Fruit fly (Drosophila melanogaster) whole organism, embryonic: Measurements from ENCODE around the gene Dpm2.

Source experiments
- Ada2b ChIP-seq: fragments of 200-800 bp; sonication (Bioruptor generic); IDR thresholded peaks from 2 replicates; pipeline ENCODE4 v1.3.6; 2022; ENCODE audit warnings: missing biosample characterization, missing genetic modification characterization
- Atf6 ChIP-seq: fragments of 200-800 bp; sonication (Bioruptor generic); IDR thresholded peaks from 2 replicates; pipeline ENCODE4 v1.3.6; 2022; ENCODE audit warnings: missing biosample characterization, missing genetic modification characterization
- CG10462 ChIP-seq: fragments of 200-800 bp; sonication (Bioruptor generic); optimal IDR thresholded peaks from 2 replicates; lab custom pipeline; 2016; ENCODE audit warnings: missing biosample characterization, missing genetic modification characterization
- CG11504 ChIP-seq: fragments of 200-800 bp; sonication (Bioruptor generic); optimal IDR thresholded peaks from 3 replicates; lab custom pipeline; 2019; ENCODE audit warnings: missing biosample characterization, mild to moderate bottlenecking, missing genetic modification characterization, moderate library complexity
- CG12155 ChIP-seq: fragments of 200-800 bp; sonication (Bioruptor generic); optimal IDR thresholded peaks from 3 replicates; lab custom pipeline; 2016; ENCODE audit warnings: missing biosample characterization, missing genetic modification characterization
- CG12219 ChIP-seq: fragments of 200-800 bp; sonication (Bioruptor generic); optimal IDR thresholded peaks from 3 replicates; lab custom pipeline; 2018; ENCODE audit warnings: missing biosample characterization, mild to moderate bottlenecking, missing genetic modification characterization
- CG12391 ChIP-seq: fragments of 200-800 bp; sonication (Bioruptor generic); optimal IDR thresholded peaks from 3 replicates; lab custom pipeline; 2018; ENCODE audit warnings: missing biosample characterization, mild to moderate bottlenecking, missing genetic modification characterization, moderate library complexity
- CG14667 ChIP-seq: fragments of 200-800 bp; sonication (Bioruptor generic); IDR thresholded peaks from 2 replicates; pipeline ENCODE4 v1.3.6; 2022; ENCODE audit warnings: missing biosample characterization, missing genetic modification characterization
- CG18764 ChIP-seq: fragments of 200-800 bp; sonication (Bioruptor generic); optimal IDR thresholded peaks from 3 replicates; lab custom pipeline; 2016; ENCODE audit warnings: missing biosample characterization, missing genetic modification characterization
- CG2678 ChIP-seq: fragments of 200-800 bp; sonication (Bioruptor generic); optimal IDR thresholded peaks from 3 replicates; lab custom pipeline; 2019; ENCODE audit warnings: missing biosample characterization, mild to moderate bottlenecking, missing genetic modification characterization, moderate library complexity
- CG3065 ChIP-seq: fragments of 200-800 bp; sonication (Bioruptor generic); optimal IDR thresholded peaks from 2 replicates; lab custom pipeline; 2016; ENCODE audit warnings: missing biosample characterization, missing genetic modification characterization
- CG32532 ChIP-seq: fragments of 200-800 bp; sonication (Bioruptor generic); IDR thresholded peaks from 2 replicates; pipeline ENCODE4 v1.3.6; 2022; ENCODE audit warnings: missing biosample characterization, missing genetic modification characterization
- CG5180 ChIP-seq: fragments of 200-800 bp; sonication (Bioruptor generic); optimal IDR thresholded peaks from 3 replicates; lab custom pipeline; 2017; ENCODE audit warnings: missing biosample characterization, missing genetic modification characterization, mild to moderate bottlenecking, moderate library complexity, missing genetic modification reagents
- CG6765 ChIP-seq: fragments of 200-800 bp; sonication (Bioruptor generic); optimal IDR thresholded peaks from 3 replicates; lab custom pipeline; 2017; ENCODE audit warnings: missing biosample characterization, mild to moderate bottlenecking, missing genetic modification characterization
- CG7963 ChIP-seq: fragments of 200-800 bp; sonication (Bioruptor generic); IDR thresholded peaks from 3 replicates; pipeline ENCODE4 v1.3.6; 2022; ENCODE audit warnings: missing biosample characterization, missing genetic modification characterization; ENCODE audit not compliant: partially characterized antibody
- CG9609 ChIP-seq: fragments of 200-800 bp; sonication (Bioruptor generic); optimal IDR thresholded peaks from 3 replicates; lab custom pipeline; 2016; ENCODE audit warnings: missing biosample characterization, missing genetic modification characterization
- Camta ChIP-seq: fragments of 200-800 bp; sonication (Bioruptor generic); optimal IDR thresholded peaks from 2 replicates; lab custom pipeline; 2016; ENCODE audit warnings: missing biosample characterization, missing genetic modification characterization
- D19B ChIP-seq: fragments of 200-800 bp; sonication (Bioruptor generic); optimal IDR thresholded peaks from 2 replicates; lab custom pipeline; 2017; ENCODE audit warnings: missing biosample characterization, mild to moderate bottlenecking, missing genetic modification characterization
- Dref ChIP-seq: fragments of 200-800 bp; sonication (Bioruptor generic); IDR thresholded peaks from 2 replicates; pipeline ENCODE4 v1.3.6; 2022; ENCODE audit warnings: missing biosample characterization, missing genetic modification characterization
- Fer2 ChIP-seq: fragments of 200-800 bp; sonication (Bioruptor generic); optimal IDR thresholded peaks from 2 replicates; lab custom pipeline; 2018; ENCODE audit warnings: missing biosample characterization, mild to moderate bottlenecking, missing genetic modification characterization, moderate library complexity
- Hey ChIP-seq: fragments of 200-800 bp; sonication (Bioruptor generic); optimal IDR thresholded peaks from 3 replicates; lab custom pipeline; 2018; ENCODE audit warnings: missing biosample characterization, mild to moderate bottlenecking, missing genetic modification characterization
- Kr ChIP-seq: fragments of 200-800 bp; sonication (Bioruptor generic); optimal IDR thresholded peaks from 2 replicates; lab custom pipeline; 2017; ENCODE audit warnings: missing biosample characterization, mild to moderate bottlenecking, missing genetic modification characterization
- Lhr ChIP-seq: fragments of 200-800 bp; sonication (Bioruptor generic); optimal IDR thresholded peaks from 3 replicates; lab custom pipeline; 2017; ENCODE audit warnings: mild to moderate bottlenecking, missing biosample characterization, missing genetic modification reagents, missing genetic modification characterization
- MESR4 ChIP-seq: fragments of 200-800 bp; sonication (Bioruptor generic); optimal IDR thresholded peaks from 2 replicates; lab custom pipeline; 2018; ENCODE audit warnings: missing biosample characterization, mild to moderate bottlenecking, missing genetic modification characterization, moderate library complexity
- bigmax ChIP-seq: fragments of 200-800 bp; sonication (Bioruptor generic); optimal IDR thresholded peaks from 2 replicates; lab custom pipeline; 2018; ENCODE audit warnings: missing biosample characterization, mild to moderate bottlenecking, missing genetic modification characterization
- crol ChIP-seq: fragments of 200-800 bp; sonication (Bioruptor generic); IDR thresholded peaks from 2 replicates; pipeline ENCODE4 v1.3.6; 2022; ENCODE audit warnings: missing biosample characterization, missing genetic modification characterization
- dan ChIP-seq: fragments of 200-800 bp; sonication (Bioruptor generic); IDR thresholded peaks from 2 replicates; pipeline ENCODE4 v1.3.6; 2022; ENCODE audit warnings: missing biosample characterization, missing genetic modification characterization
- dmrt11E ChIP-seq: fragments of 200-800 bp; sonication (Bioruptor generic); optimal IDR thresholded peaks from 3 replicates; lab custom pipeline; 2018; ENCODE audit warnings: missing biosample characterization, mild to moderate bottlenecking, missing genetic modification characterization, moderate library complexity
- ems ChIP-seq: fragments of 200-800 bp; sonication (Bioruptor generic); optimal IDR thresholded peaks from 3 replicates; lab custom pipeline; 2016; ENCODE audit warnings: missing biosample characterization, missing genetic modification characterization
- ewg ChIP-seq: fragments of 200-800 bp; sonication (Bioruptor generic); optimal IDR thresholded peaks from 3 replicates; lab custom pipeline; 2017; ENCODE audit warnings: mild to moderate bottlenecking, missing biosample characterization, missing genetic modification reagents, missing genetic modification characterization
- gt ChIP-seq: fragments of 200-800 bp; sonication (Bioruptor generic); IDR thresholded peaks from 2 replicates; pipeline ENCODE4 v1.3.6; 2022; ENCODE audit warnings: missing biosample characterization, missing genetic modification characterization
- insv ChIP-seq, 2 experiments: fragments of 200-800 bp; sonication (Bioruptor generic); optimal IDR thresholded peaks; 3 replicates each; lab custom pipeline; 2016 to 2018; ENCODE audit warnings: missing biosample characterization in 2 of 2, missing genetic modification characterization in 2 of 2
- kay ChIP-seq: fragments of 200-800 bp; sonication (Bioruptor generic); optimal IDR thresholded peaks from 2 replicates; lab custom pipeline; 2016; ENCODE audit warnings: missing biosample characterization, missing genetic modification characterization
- lmd ChIP-seq: fragments of 200-800 bp; sonication (Bioruptor generic); IDR thresholded peaks from 2 replicates; pipeline ENCODE4 v1.3.6; 2022; ENCODE audit warnings: missing biosample characterization, missing genetic modification characterization
- lov ChIP-seq, 2 experiments: fragments of 200-800 bp in 1 of 2; fragments of >200 bp in 1 of 2; sonication (Bioruptor generic) in 1 of 2; IDR thresholded peaks in 1 of 2; optimal IDR thresholded peaks in 1 of 2; 2 replicates in 1 of 2; 3 replicates in 1 of 2; pipeline versions ENCODE4 v1.3.6 to Lab custom; 2017 to 2022; ENCODE audit warnings: missing biosample characterization in 1 of 2, missing genetic modification characterization in 1 of 2
- maf-S ChIP-seq: fragments of 200-800 bp; sonication (Bioruptor generic); optimal IDR thresholded peaks from 2 replicates; lab custom pipeline; 2016; ENCODE audit warnings: missing biosample characterization, missing genetic modification characterization
- nerfin-1 ChIP-seq: fragments of 200-800 bp; sonication (Bioruptor generic); optimal IDR thresholded peaks from 3 replicates; lab custom pipeline; 2019; ENCODE audit warnings: missing biosample characterization, mild to moderate bottlenecking, missing genetic modification characterization, moderate library complexity
- nerfin-2 ChIP-seq: fragments of 200-800 bp; sonication (Bioruptor generic); IDR thresholded peaks from 2 replicates; pipeline ENCODE4 v1.3.6; 2022; ENCODE audit warnings: missing biosample characterization, missing genetic modification characterization; ENCODE audit not compliant: partially characterized antibody
- p53 ChIP-seq: fragments of 200-800 bp; sonication (Bioruptor generic); optimal IDR thresholded peaks from 2 replicates; lab custom pipeline; 2016; ENCODE audit warnings: missing biosample characterization, missing genetic modification characterization
- pita ChIP-seq: fragments of 200-800 bp; sonication (Bioruptor generic); optimal IDR thresholded peaks from 2 replicates; lab custom pipeline; 2017; ENCODE audit warnings: missing biosample characterization, mild to moderate bottlenecking, missing genetic modification characterization
- sima ChIP-seq: fragments of 200-800 bp; sonication (Bioruptor generic); optimal IDR thresholded peaks from 2 replicates; lab custom pipeline; 2016; ENCODE audit warnings: missing biosample characterization, missing genetic modification characterization
- slbo ChIP-seq: fragments of 200-800 bp; sonication (Bioruptor generic); IDR thresholded peaks from 2 replicates; pipeline ENCODE4 v1.3.6; 2022; ENCODE audit warnings: missing biosample characterization, missing genetic modification characterization
- slou ChIP-seq: fragments of 200-800 bp; sonication (Bioruptor generic); optimal IDR thresholded peaks from 3 replicates; lab custom pipeline; 2016; ENCODE audit warnings: missing biosample characterization, missing genetic modification characterization
- sob ChIP-seq: fragments of 200-800 bp; sonication (Bioruptor generic); IDR thresholded peaks from 2 replicates; pipeline ENCODE4 v1.3.6; 2022; ENCODE audit warnings: missing biosample characterization, missing genetic modification characterization
- stwl ChIP-seq: fragments of 200-800 bp; sonication (Bioruptor generic); optimal IDR thresholded peaks from 3 replicates; lab custom pipeline; 2018; ENCODE audit warnings: missing biosample characterization, mild to moderate bottlenecking, missing genetic modification characterization, moderate library complexity
- sug ChIP-seq: fragments of 200-800 bp; optimal IDR thresholded peaks from 2 replicates; lab custom pipeline; 2019; ENCODE audit warnings: missing biosample characterization, mild to moderate bottlenecking, missing genetic modification characterization, moderate library complexity
- trem ChIP-seq: fragments of 200-800 bp; optimal IDR thresholded peaks from 3 replicates; lab custom pipeline; 2019; ENCODE audit warnings: missing biosample characterization, mild to moderate bottlenecking, missing genetic modification characterization, moderate library complexity
- ttk ChIP-seq: fragments of 200-800 bp; sonication (Bioruptor generic); IDR thresholded peaks from 2 replicates; pipeline ENCODE4 v2.1.2; 2022; ENCODE audit warnings: missing biosample characterization, missing genetic modification characterization
- vnd ChIP-seq: fragments of 200-800 bp; sonication (Bioruptor generic); IDR thresholded peaks from 3 replicates; pipeline ENCODE4 v1.3.6; 2022; ENCODE audit warnings: missing biosample characterization, missing genetic modification characterization; ENCODE audit not compliant: partially characterized antibody

Gene Dpm2

dm6 chr3L:3301171-3301738, 18.1 kb upstream of the Dpm2 start (continued):
- TF ChIP-seq ttk (GFP tag; lab: Robert Waterston, UW) = peak; percentile 85
- peak in 1 of 2 experiments; percentile 27 for TF ChIP-seq insv (GFP tag; optimal IDR thresholded peaks at IDR 0.05; lab: Kevin White, UChicago)
- TF ChIP-seq CG32532 (GFP tag; lab: Robert Waterston, UW) = peak; percentile 89
- TF ChIP-seq CG5180 (GFP tag; lab: Kevin White, UChicago) = peak; percentile 86
- peak; percentile 88 for TF ChIP-seq CG9609 (GFP tag; lab: Kevin White, UChicago)
- TF ChIP-seq lmd = peak; percentile 85
- no peak for TF ChIP-seq vnd (GFP tag; lab: Robert Waterston, UW)
- TF ChIP-seq CG6765 (GFP tag; lab: Kevin White, UChicago) = peak; percentile 85
- peak; percentile 69 for TF ChIP-seq CG3065
- peak; percentile 92 for TF ChIP-seq maf-S
- peak; percentile 75 for TF ChIP-seq CG14667 (GFP tag; lab: Robert Waterston, UW)
- no peak for TF ChIP-seq Dref (GFP tag; lab: Robert Waterston, UW)
- peak; percentile 88 for TF ChIP-seq ems (GFP tag; lab: Kevin White, UChicago)
- peak; percentile 94 for TF ChIP-seq Atf6
- TF ChIP-seq nerfin-2 (GFP tag; lab: Robert Waterston, UW) = no peak
- peak; percentile 75 for TF ChIP-seq p53 (GFP tag; lab: Kevin White, UChicago)
- TF ChIP-seq CG12155 (GFP tag; lab: Kevin White, UChicago) = peak; percentile 84
- peak; percentile 80 for TF ChIP-seq dmrt11E
- TF ChIP-seq dan (GFP tag; lab: Robert Waterston, UW) = peak; percentile 32; the same call in 1 of the 2 replicates
- no peak for TF ChIP-seq Kr (GFP tag; lab: Kevin White, UChicago)
- TF ChIP-seq Hey (tag; lab: Kevin White, UChicago) = peak; percentile 43
- TF ChIP-seq crol (GFP tag; lab: Robert Waterston, UW) = peak; percentile 96
- peak; percentile 80 for TF ChIP-seq sima (GFP tag; lab: Kevin White, UChicago)
- TF ChIP-seq CG12391 = peak; percentile 95
- TF ChIP-seq sug (tag; lab: Kevin White, UChicago) = peak; percentile 89
- peak; percentile 31 for TF ChIP-seq MESR4
- peak; percentile 68 for TF ChIP-seq Fer2 (tag; lab: Kevin White, UChicago)
- TF ChIP-seq bigmax = peak; percentile 18
- TF ChIP-seq CG7963 (GFP tag; lab: Robert Waterston, UW) = no peak
- TF ChIP-seq slou (GFP tag; lab: Kevin White, UChicago) = peak; percentile 57
- TF ChIP-seq pita (GFP tag; lab: Kevin White, UChicago) = no peak
- TF ChIP-seq CG12219 (GFP tag; lab: Kevin White, UChicago) = peak; percentile 92
- TF ChIP-seq slbo (GFP tag; lab: Robert Waterston, UW) = peak; percentile 90
- peak; percentile 95 for TF ChIP-seq CG11504 (tag; lab: Kevin White, UChicago)
- peak; percentile 95 for TF ChIP-seq CG2678 (tag; lab: Kevin White, UChicago)
- TF ChIP-seq CG18764 (GFP tag; lab: Kevin White, UChicago) = peak; percentile 85
- TF ChIP-seq lov (optimal IDR thresholded peaks at IDR 0.05; lab: Kevin White, UChicago) = no peak
- TF ChIP-seq lov (GFP tag; IDR thresholded peaks at IDR 0.05; lab: Robert Waterston, UW) = peak; percentile 40; the same call in 1 of the 3 replicates
- peak; percentile 94 for TF ChIP-seq sob
- TF ChIP-seq CG10462 = peak; percentile 89
- peak; percentile 41; the same call in 1 of the 2 replicates for TF ChIP-seq gt (GFP tag; lab: Robert Waterston, UW)
- peak; percentile 89 for TF ChIP-seq Camta (GFP tag; lab: Kevin White, UChicago)
- TF ChIP-seq kay = peak; percentile 84
- TF ChIP-seq ewg (GFP tag; lab: Kevin White, UChicago) = peak; percentile 81
- TF ChIP-seq Lhr (GFP tag; lab: Kevin White, UChicago) = peak; percentile 66
- TF ChIP-seq trem = peak; percentile 87
- no peak for TF ChIP-seq stwl (tag; lab: Kevin White, UChicago)
- TF ChIP-seq D19B = peak; percentile 74
- TF ChIP-seq nerfin-1 (tag; lab: Kevin White, UChicago) = peak; percentile 87
- TF ChIP-seq Ada2b = peak; percentile 89
